Fruit fly (Drosophila melanogaster): Measurements from ENCODE around the gene RpL30.

The RpL30 gene

dm6 chr2L:18987078-18987895 is 21.8 kb downstream of the RpL30 start, which contains the start of the genes Swip-1 and EMC5 (continued):
- TF ChIP-seq bcd (GFP tag; optimal IDR thresholded peaks at IDR 0.05) (peak; percentile 59), Abd-B (GFP tag; optimal IDR thresholded peaks at IDR 0.05) (peak; percentile 84), CG31365 (tag; optimal IDR thresholded peaks at IDR 0.05) (no peak), chinmo (GFP tag; IDR thresholded peaks at IDR 0.05; ENCODE audit: partially characterized antibody) (0 out of 4 replicates have a peak, but pooled peaks have one; percentile 17), Opbp (GFP tag; IDR thresholded peaks at IDR 0.05; ENCODE audit: partially characterized antibody) (peak; percentile 41; the same call in 2 of the 3 replicates), HLH3B (GFP tag; IDR thresholded peaks at IDR 0.05) (peak; percentile 52; the same call in 1 of the 2 replicates), ewg (GFP tag; optimal IDR thresholded peaks at IDR 0.05) (peak; percentile 16), D (optimal IDR thresholded peaks at IDR 0.05) (no peak), D (GFP tag; optimal IDR thresholded peaks at IDR 0.05) (peak; percentile 14), CG9797 (GFP tag; optimal IDR thresholded peaks at IDR 0.05) (peak; percentile 77), Hey (tag; optimal IDR thresholded peaks at IDR 0.05) (no peak), CG7963 (GFP tag; IDR thresholded peaks at IDR 0.05; ENCODE audit: partially characterized antibody) (peak; percentile 24; the same call in 1 of the 3 replicates), run (tag; optimal IDR thresholded peaks at IDR 0.05) (peak; percentile 31), esg (GFP tag; conservative IDR thresholded peaks at IDR 0.05) (peak; percentile 50), CG10462 (GFP tag; optimal IDR thresholded peaks at IDR 0.05) (no peak), tgo (GFP tag; IDR thresholded peaks at IDR 0.05) (peak; percentile 62), CG17385 (GFP tag; optimal IDR thresholded peaks at IDR 0.05) (peak; percentile 30), Xbp1 (GFP tag; optimal IDR thresholded peaks at IDR 0.05) (peak; percentile 73), HmgZ (tag; optimal IDR thresholded peaks at IDR 0.05) (peak; percentile 28), CG8290 (GFP tag; optimal IDR thresholded peaks at IDR 0.05) (peak; percentile 43), CG8290 (tag; optimal IDR thresholded peaks at IDR 0.05) (peak; percentile 17 to 36), fd64A (GFP tag; optimal IDR thresholded peaks at IDR 0.05) (no peak), CG13624 (GFP tag; optimal IDR thresholded peaks at IDR 0.05) (peak; percentile 11), CG6765 (GFP tag; optimal IDR thresholded peaks at IDR 0.05) (no peak), inv (GFP tag; IDR thresholded peaks at IDR 0.05; ENCODE audit: partially characterized antibody) (peak; percentile 35; the same call in 1 of the 2 replicates), E2f2 (GFP tag; IDR thresholded peaks at IDR 0.05) (peak; percentile 69), Aef1 (GFP tag; IDR thresholded peaks at IDR 0.05) (peak; percentile 58; the same call in 2 of the 3 replicates), lilli (GFP tag; optimal IDR thresholded peaks at IDR 0.05) (peak; percentile 46), CG12659 (GFP tag; optimal IDR thresholded peaks at IDR 0.05) (peak; percentile 82), Side (GFP tag; optimal IDR thresholded peaks at IDR 0.05) (no peak), dysf (GFP tag; IDR thresholded peaks at IDR 0.05) (peak; percentile 73), Six4 (GFP tag; optimal IDR thresholded peaks at IDR 0.05) (peak; percentile 31), row (GFP tag; IDR thresholded peaks at IDR 0.05) (peak; percentile 82), Dip2 (GFP tag; IDR thresholded peaks at IDR 0.05) (no peak), exex (tag; optimal IDR thresholded peaks at IDR 0.05) (peak; percentile 24), CG4360 (GFP tag; IDR thresholded peaks at IDR 0.05) (0 out of 2 replicates have a peak, but pooled peaks have one; percentile 17), vvl (GFP tag; IDR thresholded peaks at IDR 0.05) (0 out of 2 replicates have a peak, but pooled peaks have one; percentile 61), CrebB (tag; optimal IDR thresholded peaks at IDR 0.05) (peak; percentile 19), CG15601 (tag; optimal IDR thresholded peaks at IDR 0.05) (peak; percentile 66), sob (GFP tag; IDR thresholded peaks at IDR 0.05) (peak; percentile 71), D19B (GFP tag; optimal IDR thresholded peaks at IDR 0.05) (no peak), HLHmδ (GFP tag; optimal IDR thresholded peaks at IDR 0.05) (peak; percentile 69), ato (GFP tag; IDR thresholded peaks at IDR 0.05; ENCODE audit: partially characterized antibody) (peak; percentile 55; the same call in 1 of the 2 replicates), chm (GFP tag; IDR thresholded peaks at IDR 0.05) (peak; percentile 87), Poxn (GFP tag; IDR thresholded peaks at IDR 0.05) (0 out of 2 replicates have a peak, but pooled peaks have one; percentile 10), CG13424 (tag; optimal IDR thresholded peaks at IDR 0.05) (peak; percentile 80), amos (GFP tag; IDR thresholded peaks at IDR 0.05; ENCODE audit: partially characterized antibody) (peak; percentile 62), CG3163 (GFP tag; optimal IDR thresholded peaks at IDR 0.05) (peak; percentile 2)

Data from whole organism, embryonic.